Fruit fly (Drosophila melanogaster) whole organism, wandering third instar larva: ENCODE measurements around the gene RapGAP1.

Experiments used
- Dfd ChIP-seq: fragments of >200 bp; optimal IDR thresholded peaks from 2 replicates; lab custom pipeline; 2017; ENCODE audit warnings: missing biosample characterization, missing genetic modification characterization
- Hr78 ChIP-seq: fragments of >200 bp; optimal IDR thresholded peaks from 2 replicates; lab custom pipeline; 2017; ENCODE audit warnings: missing biosample characterization, missing genetic modification characterization
- Hr83 ChIP-seq: fragments of 200-300 bp; sonication (Bioruptor generic); optimal IDR thresholded peaks from 2 replicates; lab custom pipeline; 2016; ENCODE audit warnings: missing biosample characterization, mild to moderate bottlenecking, missing genetic modification characterization, moderate library complexity; ENCODE audit not compliant: poor library complexity, severe bottlenecking
- Jra ChIP-seq: sonication (Bioruptor generic); optimal IDR thresholded peaks from 2 replicates; lab custom pipeline; 2016; ENCODE audit warnings: missing biosample characterization, missing genetic modification characterization
- Mio ChIP-seq: sonication (Bioruptor generic); optimal IDR thresholded peaks from 2 replicates; lab custom pipeline; 2016; ENCODE audit warnings: missing biosample characterization, missing genetic modification characterization
- usp ChIP-seq: fragments of >200 bp; optimal IDR thresholded peaks from 2 replicates; lab custom pipeline; 2017; ENCODE audit warnings: missing biosample characterization, missing genetic modification characterization
- woc ChIP-seq: sonication (Bioruptor generic); optimal IDR thresholded peaks from 2 replicates; lab custom pipeline; 2016; ENCODE audit warnings: missing biosample characterization, mild to moderate bottlenecking, missing genetic modification characterization

DNA sequence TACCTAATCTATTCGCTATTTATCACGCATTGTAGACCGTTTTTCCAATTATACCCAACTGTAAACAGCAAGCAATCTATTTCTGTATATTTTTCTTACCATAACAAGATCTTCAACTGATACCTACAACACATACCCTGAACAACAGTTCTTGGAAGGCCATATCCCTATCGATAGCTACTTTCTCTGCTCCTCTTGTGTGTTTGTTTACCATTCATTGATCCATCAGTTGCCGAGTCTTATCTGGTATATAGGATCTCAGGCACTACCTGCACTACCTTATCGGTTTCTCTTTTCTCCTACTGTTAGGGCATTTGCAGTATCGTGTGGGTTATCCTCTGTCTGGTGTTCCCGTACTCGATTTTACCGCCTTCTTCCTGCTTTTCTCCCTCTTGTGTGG, 52.7 kb downstream of the RapGAP1 start:
- TF ChIP-seq Mio (GFP tag; lab: Kevin White, UChicago): no peak
- TF ChIP-seq Dfd (GFP tag; lab: Kevin White, UChicago): no peak
- no peak for TF ChIP-seq usp (GFP tag; lab: Kevin White, UChicago)
- no peak for TF ChIP-seq Jra (GFP tag; lab: Kevin White, UChicago)
- TF ChIP-seq Hr83 (GFP tag; lab: Kevin White, UChicago): no peak
- TF ChIP-seq woc (GFP tag; lab: Kevin White, UChicago): no peak
- no peak for TF ChIP-seq Hr78 (GFP tag; lab: Kevin White, UChicago)
